Worm (Caenorhabditis elegans) whole organism, late embryonic: ENCODE measurements around the gene C14F11.4.

Experiments used
- C38D4.7 ChIP-seq: fragments of 200-800 bp; sonication (Bioruptor generic); optimal IDR thresholded peaks from 2 replicates; lab custom pipeline; 2018; ENCODE audit warnings: mild to moderate bottlenecking, missing genetic modification characterization, moderate library complexity, missing compliant biosample characterization
- K02D7.2 ChIP-seq: sonication (generic microtip); optimal IDR thresholded peaks from 2 replicates; lab custom pipeline; 2017; ENCODE audit warnings: mild to moderate bottlenecking, missing genetic modification characterization, missing compliant biosample characterization
- K09A11.1 ChIP-seq: sonication (generic microtip); optimal IDR thresholded peaks from 2 replicates; lab custom pipeline; 2017; ENCODE audit warnings: antibody characterized with exemption, mild to moderate bottlenecking, missing genetic modification characterization, missing compliant biosample characterization; ENCODE audit not compliant: insufficient read depth
- Y22D7AL.16 ChIP-seq: sonication (generic microtip); optimal IDR thresholded peaks from 2 replicates; lab custom pipeline; 2016; ENCODE audit warnings: missing genetic modification characterization, missing compliant biosample characterization
- ama-1 ChIP-seq: fragments of 150-350 bp; optimal IDR thresholded peaks from 2 replicates; lab custom pipeline; 2014
- ceh-14 ChIP-seq: sonication (generic microtip); optimal IDR thresholded peaks from 2 replicates; lab custom pipeline; 2016; ENCODE audit warnings: missing genotype, missing genetic modification characterization, missing compliant biosample characterization
- ceh-2 ChIP-seq: sonication (generic microtip); optimal IDR thresholded peaks from 2 replicates; lab custom pipeline; 2016; ENCODE audit warnings: missing genotype, missing genetic modification characterization, missing compliant biosample characterization
- ceh-22 ChIP-seq: sonication (generic microtip); optimal IDR thresholded peaks from 2 replicates; lab custom pipeline; 2017; ENCODE audit warnings: missing biosample characterization, missing genetic modification characterization
- ceh-24 ChIP-seq: sonication (generic microtip); optimal IDR thresholded peaks from 2 replicates; lab custom pipeline; 2016; ENCODE audit warnings: mild to moderate bottlenecking, missing genetic modification characterization, missing compliant biosample characterization
- ceh-31 ChIP-seq: sonication (generic microtip); optimal IDR thresholded peaks from 2 replicates; lab custom pipeline; 2016; ENCODE audit warnings: missing genetic modification characterization, missing compliant biosample characterization
- ceh-45 ChIP-seq: fragments of 200-800 bp; sonication (Bioruptor generic); IDR thresholded peaks from 2 replicates; pipeline ENCODE4 v1.3.6; 2022; ENCODE audit warnings: missing genetic modification reagents, missing genetic modification characterization, missing compliant biosample characterization
- ceh-9 ChIP-seq: sonication (generic microtip); optimal IDR thresholded peaks from 2 replicates; lab custom pipeline; 2016; ENCODE audit warnings: mild to moderate bottlenecking, missing genetic modification characterization, inconsistent platforms, missing compliant biosample characterization
- dve-1 ChIP-seq: sonication (generic microtip); optimal IDR thresholded peaks from 2 replicates; lab custom pipeline; 2017; ENCODE audit warnings: antibody characterized with exemption, mild to moderate bottlenecking, missing genetic modification characterization, missing compliant biosample characterization
- elt-4 ChIP-seq: sonication (generic microtip); optimal IDR thresholded peaks from 2 replicates; lab custom pipeline; 2016; ENCODE audit warnings: missing genetic modification characterization, missing compliant biosample characterization
- eyg-1 ChIP-seq: sonication (generic microtip); optimal IDR thresholded peaks from 2 replicates; lab custom pipeline; 2016; ENCODE audit warnings: missing genotype, missing genetic modification characterization, missing compliant biosample characterization
- fkh-10 ChIP-seq: fragments of 150-350 bp; optimal IDR thresholded peaks from 2 replicates; lab custom pipeline; 2014; ENCODE audit warnings: missing biosample characterization, missing genetic modification reagents, missing genetic modification characterization
- gmeb-2 ChIP-seq: sonication (generic microtip); optimal IDR thresholded peaks from 2 replicates; lab custom pipeline; 2016; ENCODE audit warnings: missing genetic modification characterization, inconsistent platforms, missing compliant biosample characterization
- hlh-30 ChIP-seq: sonication (generic microtip); optimal IDR thresholded peaks from 2 replicates; lab custom pipeline; 2017; ENCODE audit warnings: antibody characterized with exemption, missing genetic modification characterization, missing compliant biosample characterization; ENCODE audit not compliant: insufficient read depth
- lim-6 ChIP-seq: sonication (generic microtip); optimal IDR thresholded peaks from 2 replicates; lab custom pipeline; 2016; ENCODE audit warnings: missing genetic modification characterization, missing compliant biosample characterization
- lin-11 ChIP-seq: fragments of 200-800 bp; sonication (Bioruptor generic); optimal IDR thresholded peaks from 2 replicates; lab custom pipeline; 2018; ENCODE audit warnings: mild to moderate bottlenecking, missing genetic modification characterization, missing compliant biosample characterization
- nhr-11 ChIP-seq: fragments of 150-350 bp; optimal IDR thresholded peaks from 2 replicates; lab custom pipeline; 2014; ENCODE audit warnings: missing biosample characterization, missing genetic modification characterization
- odd-2 ChIP-seq: sonication (generic microtip); optimal IDR thresholded peaks from 2 replicates; lab custom pipeline; 2017; ENCODE audit warnings: antibody characterized with exemption, mild to moderate bottlenecking, missing genetic modification characterization, missing compliant biosample characterization
- pag-3 ChIP-seq: sonication (generic microtip); optimal IDR thresholded peaks from 2 replicates; lab custom pipeline; 2016; ENCODE audit warnings: missing compliant biosample characterization, missing genetic modification characterization, borderline replicate concordance
- pax-1 ChIP-seq: fragments of 150-350 bp; optimal IDR thresholded peaks from 2 replicates; lab custom pipeline; 2014; ENCODE audit warnings: missing biosample characterization, missing genetic modification characterization
- pha-2 ChIP-seq: sonication (generic microtip); optimal IDR thresholded peaks from 2 replicates; lab custom pipeline; 2017; ENCODE audit warnings: mild to moderate bottlenecking, missing genetic modification characterization, missing compliant biosample characterization
- pqm-1 ChIP-seq: sonication (generic microtip); optimal IDR thresholded peaks from 2 replicates; lab custom pipeline; 2016; ENCODE audit warnings: missing genetic modification characterization, missing compliant biosample characterization
- ref-2 ChIP-seq: sonication (generic microtip); optimal IDR thresholded peaks from 2 replicates; lab custom pipeline; 2016; ENCODE audit warnings: missing genetic modification characterization, missing compliant biosample characterization
- rnt-1 ChIP-seq: sonication (generic microtip); optimal IDR thresholded peaks from 2 replicates; lab custom pipeline; 2016; ENCODE audit warnings: missing genetic modification characterization, missing compliant biosample characterization
- sdc-2 ChIP-seq: sonication (generic microtip); optimal IDR thresholded peaks from 2 replicates; lab custom pipeline; 2016; ENCODE audit warnings: missing genotype, missing genetic modification characterization, missing compliant biosample characterization
- sox-4 ChIP-seq: sonication (generic microtip); optimal IDR thresholded peaks from 2 replicates; lab custom pipeline; 2017; ENCODE audit warnings: mild to moderate bottlenecking, missing genetic modification characterization, inconsistent platforms, missing compliant biosample characterization
- syd-9 ChIP-seq: sonication (generic microtip); optimal IDR thresholded peaks from 2 replicates; lab custom pipeline; 2016; ENCODE audit warnings: mild to moderate bottlenecking, missing genetic modification characterization, moderate library complexity, missing compliant biosample characterization
- tbx-2 ChIP-seq: sonication (generic microtip); optimal IDR thresholded peaks from 2 replicates; lab custom pipeline; 2016; ENCODE audit warnings: missing genetic modification characterization, missing compliant biosample characterization
- unc-3 ChIP-seq, 2 experiments: fragments of 200-800 bp in 1 of 2; sonication (Bioruptor generic) in 1 of 2; sonication (generic microtip) in 1 of 2; conservative IDR thresholded peaks in 1 of 2; optimal IDR thresholded peaks in 1 of 2; 2 replicates each; pipeline versions ENCODE4 v1.3.6 to Lab custom; 2016 to 2022; ENCODE audit warnings: missing compliant biosample characterization in 2 of 2, missing genetic modification characterization in 2 of 2, missing genetic modification reagents in 1 of 2
- unc-86 ChIP-seq: sonication (generic microtip); optimal IDR thresholded peaks from 2 replicates; lab custom pipeline; 2016; ENCODE audit warnings: missing genetic modification characterization, missing compliant biosample characterization
- zip-5 ChIP-seq: sonication (generic microtip); optimal IDR thresholded peaks from 2 replicates; lab custom pipeline; 2016; ENCODE audit warnings: missing genetic modification characterization, missing compliant biosample characterization
- ztf-16 ChIP-seq: sonication (generic microtip); optimal IDR thresholded peaks from 2 replicates; lab custom pipeline; 2017; ENCODE audit warnings: missing genetic modification characterization, missing compliant biosample characterization

Gene C14F11.4

ce11 chrX:6232998-6233626 is at the start of gene C14F11.4:
C14F11.4 (minus strand) TSS chrX:6233048.
- TF ChIP-seq lin-11 (tag; lab: Kevin White, UChicago) (no peak), Y22D7AL.16 (tag; lab: Kevin White, UChicago) (no peak), pqm-1 (tag; lab: Kevin White, UChicago) (no peak), pag-3 (tag; lab: Kevin White, UChicago) (no peak), K09A11.1 (tag; lab: Kevin White, UChicago) (no peak), rnt-1 (tag; lab: Kevin White, UChicago) (no peak), fkh-10 (GFP tag; lab: Kevin White, UChicago) (no peak), elt-4 (tag; lab: Kevin White, UChicago) (no peak), pax-1 (tag; lab: Kevin White, UChicago) (no peak), ceh-9 (tag; lab: Kevin White, UChicago) (no peak), ama-1 (lab: Kevin White, UChicago) (no peak)

ce11 chrX:6280998-6281397 is 48.1 kb upstream of the C14F11.4 start:
- TF ChIP-seq tbx-2 (tag; lab: Kevin White, UChicago) = no peak
- no peak for TF ChIP-seq ceh-24
- TF ChIP-seq ref-2 (tag; lab: Kevin White, UChicago) = no peak
- TF ChIP-seq nhr-11 (tag; lab: Kevin White, UChicago) = no peak
- TF ChIP-seq odd-2 = no peak
- TF ChIP-seq rnt-1 (tag; lab: Kevin White, UChicago) = no peak
- TF ChIP-seq K02D7.2 (tag; lab: Kevin White, UChicago) = no peak
- no peak for TF ChIP-seq sox-4
- no peak for TF ChIP-seq zip-5 (tag; lab: Kevin White, UChicago)
- TF ChIP-seq ceh-14 = no peak
- TF ChIP-seq pag-3 (tag; lab: Kevin White, UChicago) = no peak
- TF ChIP-seq gmeb-2 (tag; lab: Kevin White, UChicago) = no peak
- TF ChIP-seq sdc-2 (tag; lab: Kevin White, UChicago) = no peak
- no peak for TF ChIP-seq hlh-30
- no peak for TF ChIP-seq dve-1
- TF ChIP-seq pha-2 (tag; lab: Kevin White, UChicago) = no peak
- no peak for TF ChIP-seq ceh-22 (tag; lab: Kevin White, UChicago)
- TF ChIP-seq K09A11.1 (tag; lab: Kevin White, UChicago) = no peak
- TF ChIP-seq C38D4.7 (GFP tag; lab: Kevin White, UChicago) = no peak
- TF ChIP-seq ceh-2 (tag; lab: Kevin White, UChicago) = no peak

ce11 chrX:6279625-6280024 is 46.8 kb upstream of the C14F11.4 start, which contains the start of gene col-166:
col-166 (plus strand) TSS chrX:6280016.
- TF ChIP-seq ceh-31 (tag; lab: Kevin White, UChicago) (no peak), zip-5 (tag; lab: Kevin White, UChicago) (no peak), syd-9 (tag; lab: Kevin White, UChicago) (no peak), unc-3 (GFP tag; conservative IDR thresholded peaks at IDR 0.05; lab: Robert Waterston, UW) (no peak), unc-3 (tag; optimal IDR thresholded peaks at IDR 0.05; lab: Kevin White, UChicago) (no peak), lim-6 (tag; lab: Kevin White, UChicago) (no peak), ama-1 (lab: Kevin White, UChicago) (no peak)

ce11 chrX:6278296-6278695 is 45.4 kb upstream of the C14F11.4 start:
- TF ChIP-seq zip-5 (tag; lab: Kevin White, UChicago) (no peak), gmeb-2 (tag; lab: Kevin White, UChicago) (no peak), ceh-14 (no peak), eyg-1 (tag; lab: Kevin White, UChicago) (no peak), ceh-45 (GFP tag; lab: Robert Waterston, UW) (no peak), syd-9 (tag; lab: Kevin White, UChicago) (no peak), ztf-16 (tag; lab: Kevin White, UChicago) (no peak), sox-4 (no peak), unc-86 (tag; lab: Kevin White, UChicago) (no peak)
